Fruit fly (Drosophila melanogaster): ENCODE measurements around the gene CG10650.
A peak's percentile ranks its signal among the peaks of the same experiment; 100 is the strongest.

DNA sequence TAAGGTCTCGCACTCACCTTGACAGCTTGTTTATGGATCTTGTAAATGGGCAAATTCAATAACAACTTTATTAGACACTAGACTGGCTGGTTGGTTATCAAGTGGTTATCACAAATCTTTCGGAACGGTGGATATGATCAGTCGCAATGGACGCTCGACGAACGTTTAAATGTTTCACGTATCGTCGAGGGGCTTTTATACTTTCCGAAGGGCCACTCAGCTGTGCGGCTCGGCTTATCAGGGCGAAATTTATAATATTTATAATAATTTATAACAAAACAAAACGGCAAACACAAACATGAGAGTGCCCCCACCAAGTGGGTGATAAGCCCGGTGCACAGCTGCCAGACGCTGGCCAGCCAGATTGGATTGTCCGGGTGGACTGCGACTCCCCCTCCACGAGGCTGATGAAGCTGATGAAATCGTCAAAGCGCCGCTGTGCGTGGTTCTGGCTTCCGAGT, 41.4 kb downstream of the CG10650 start, which contains the start of gene CG10621:
- TF ChIP-seq kay (GFP tag; ENCODE audit: borderline replicate concordance) (peak; percentile 92), cic (GFP tag; optimal IDR thresholded peaks at IDR 0.05) (peak; percentile 85), ovo (GFP tag; optimal IDR thresholded peaks at IDR 0.05) (no peak), cnc (optimal IDR thresholded peaks at IDR 0.05) (no peak), Hr96 (GFP tag; optimal IDR thresholded peaks at IDR 0.05) (no peak), CG14711 (tag; optimal IDR thresholded peaks at IDR 0.05) (no peak), pad (GFP tag; optimal IDR thresholded peaks at IDR 0.05) (no peak), tj (GFP tag; optimal IDR thresholded peaks at IDR 0.05) (peak; percentile 40), CG12768 (GFP tag; optimal IDR thresholded peaks at IDR 0.05) (peak; percentile 41), CG7045 (GFP tag; optimal IDR thresholded peaks at IDR 0.05) (no peak), Crg-1 (GFP tag; optimal IDR thresholded peaks at IDR 0.05) (no peak), bab1 (GFP tag; optimal IDR thresholded peaks at IDR 0.05) (no peak)
